Worm (Caenorhabditis elegans) whole organism, L1 larva: ENCODE results near the gene pcca-1.
A peak's percentile ranks its signal among the peaks of the same experiment; 100 is the strongest.

Source experiments
- Y116A8C.19 ChIP-seq: sonication (generic microtip); optimal IDR thresholded peaks from 2 replicates; lab custom pipeline; 2016; ENCODE audit warnings: missing compliant biosample characterization, missing genetic modification characterization, borderline replicate concordance
- aha-1 ChIP-seq: fragments of 150-350 bp; optimal IDR thresholded peaks from 2 replicates; lab custom pipeline; 2014; ENCODE audit warnings: missing biosample characterization, missing genetic modification characterization
- aly-2 ChIP-seq: fragments of 150-350 bp; optimal IDR thresholded peaks from 2 replicates; lab custom pipeline; 2014; ENCODE audit warnings: missing biosample characterization, missing genetic modification characterization
- ama-1 ChIP-seq: fragments of 150-350 bp; optimal IDR thresholded peaks from 2 replicates; lab custom pipeline; 2014
- ceh-8 ChIP-seq: fragments of 200-800 bp; sonication (Bioruptor generic); optimal IDR thresholded peaks from 2 replicates; lab custom pipeline; 2018; ENCODE audit warnings: mild to moderate bottlenecking, missing genetic modification characterization, moderate library complexity, missing compliant biosample characterization
- ceh-82 ChIP-seq, 3 experiments: fragments of 150-350 bp in 1 of 3; sonication (generic microtip) in 2 of 3; optimal IDR thresholded peaks; 2 replicates each; lab custom pipeline; 2014 to 2017; ENCODE audit warnings: missing biosample characterization in 3 of 3, missing genetic modification characterization in 3 of 3
- dsc-1 ChIP-seq: sonication (generic microtip); optimal IDR thresholded peaks from 2 replicates; lab custom pipeline; 2016; ENCODE audit warnings: mild to moderate bottlenecking, missing genetic modification characterization, missing compliant biosample characterization
- egl-27 ChIP-seq, 2 experiments: fragments of 150-350 bp in 1 of 2; sonication (generic microtip); optimal IDR thresholded peaks; 3 replicates each; lab custom pipeline; 2017 to 2018; ENCODE audit warnings: missing biosample characterization in 2 of 2, missing genetic modification characterization in 2 of 2, missing genetic modification reagents in 2 of 2
- elt-2 ChIP-seq: sonication (generic microtip); optimal IDR thresholded peaks from 2 replicates; lab custom pipeline; 2016; ENCODE audit warnings: missing genetic modification characterization, mild to moderate bottlenecking, inconsistent platforms, missing compliant biosample characterization, missing genetic modification reagents
- elt-3 ChIP-seq, 6 experiments: fragments of 150-350 bp in 1 of 6; sonication (generic microtip); optimal IDR thresholded peaks; 2 replicates each; lab custom pipeline; 2017 to 2018; ENCODE audit warnings: missing biosample characterization in 6 of 6, missing genetic modification characterization in 6 of 6, inconsistent platforms in 1 of 6
- fkh-10 ChIP-seq: sonication (generic microtip); optimal IDR thresholded peaks from 2 replicates; lab custom pipeline; 2017; ENCODE audit warnings: missing biosample characterization, missing genetic modification reagents, missing genetic modification characterization
- fos-1 ChIP-seq: fragments of 150-350 bp; optimal IDR thresholded peaks from 2 replicates; lab custom pipeline; 2014; ENCODE audit warnings: missing biosample characterization, missing genetic modification characterization
- grh-1 ChIP-seq: fragments of 200-800 bp; sonication (Bioruptor generic); IDR thresholded peaks from 2 replicates; pipeline ENCODE4 v1.3.6; 2022; ENCODE audit warnings: missing genetic modification reagents, missing genetic modification characterization, missing compliant biosample characterization
- hlh-17 ChIP-seq: fragments of 200-800 bp; sonication (Bioruptor generic); optimal IDR thresholded peaks from 2 replicates; lab custom pipeline; 2018; ENCODE audit warnings: missing genetic modification characterization, mild to moderate bottlenecking, missing compliant biosample characterization, moderate library complexity, borderline replicate concordance
- hlh-4 ChIP-seq: sonication (generic microtip); optimal IDR thresholded peaks from 2 replicates; lab custom pipeline; 2016; ENCODE audit warnings: mild to moderate bottlenecking, missing genetic modification characterization, missing compliant biosample characterization
- hpl-2 ChIP-seq: fragments of 150-350 bp; optimal IDR thresholded peaks from 2 replicates; lab custom pipeline; 2014; ENCODE audit warnings: missing biosample characterization, missing genetic modification reagents, missing genetic modification characterization
- irx-1 ChIP-seq: sonication (generic microtip); optimal IDR thresholded peaks from 2 replicates; lab custom pipeline; 2016; ENCODE audit warnings: missing genetic modification characterization, missing compliant biosample characterization
- lin-14 ChIP-seq: fragments of 200-800 bp; sonication (Bioruptor generic); optimal IDR thresholded peaks from 2 replicates; lab custom pipeline; 2018; ENCODE audit warnings: mild to moderate bottlenecking, missing genetic modification characterization, moderate library complexity, missing compliant biosample characterization
- lin-35 ChIP-seq, 2 experiments: fragments of 150-350 bp; optimal IDR thresholded peaks; 2 replicates each; lab custom pipeline; 2014; ENCODE audit warnings: missing biosample characterization in 2 of 2, missing genetic modification characterization in 2 of 2, missing genetic modification reagents in 2 of 2
- lin-39 ChIP-seq: fragments of 150-350 bp; optimal IDR thresholded peaks from 2 replicates; lab custom pipeline; 2014; ENCODE audit warnings: missing biosample characterization, missing genetic modification reagents, missing genetic modification characterization
- lsy-2 ChIP-seq, 2 experiments: fragments of 150-350 bp; optimal IDR thresholded peaks; 2 replicates each; lab custom pipeline; 2014; ENCODE audit warnings: missing biosample characterization in 2 of 2, missing genetic modification characterization in 2 of 2
- mab-9 ChIP-seq: fragments of 200-800 bp; sonication (Bioruptor generic); IDR thresholded peaks from 2 replicates; pipeline ENCODE4 v1.3.6; 2022; ENCODE audit warnings: missing genetic modification reagents, missing genetic modification characterization, missing compliant biosample characterization
- mdl-1 ChIP-seq, 2 experiments: fragments of 150-350 bp; optimal IDR thresholded peaks; 2 replicates each; lab custom pipeline; 2014 to 2017; ENCODE audit warnings: missing biosample characterization in 2 of 2, missing genetic modification characterization in 2 of 2, inconsistent platforms in 1 of 2
- nhr-11 ChIP-seq: fragments of 150-350 bp; optimal IDR thresholded peaks from 2 replicates; lab custom pipeline; 2014; ENCODE audit warnings: missing biosample characterization, missing genetic modification characterization
- nhr-12 ChIP-seq: sonication (generic microtip); optimal IDR thresholded peaks from 2 replicates; lab custom pipeline; 2017; ENCODE audit warnings: missing biosample characterization, missing genetic modification characterization
- nhr-19 ChIP-seq: fragments of 200-800 bp; sonication (Bioruptor generic); conservative IDR thresholded peaks from 2 replicates; pipeline ENCODE4 v1.3.6; 2022; ENCODE audit warnings: missing genetic modification characterization, missing compliant biosample characterization
- nhr-237 ChIP-seq: fragments of 150-350 bp; optimal IDR thresholded peaks from 2 replicates; lab custom pipeline; 2014; ENCODE audit warnings: missing biosample characterization, missing genetic modification characterization
- nhr-28 ChIP-seq: fragments of 150-350 bp; optimal IDR thresholded peaks from 2 replicates; lab custom pipeline; 2014; ENCODE audit warnings: missing biosample characterization, missing genetic modification characterization
- nhr-71 ChIP-seq: sonication (generic microtip); optimal IDR thresholded peaks from 2 replicates; lab custom pipeline; 2016; ENCODE audit warnings: mild to moderate bottlenecking, missing genetic modification characterization, moderate library complexity, missing compliant biosample characterization
- nhr-76 ChIP-seq: sonication (generic microtip); optimal IDR thresholded peaks from 2 replicates; lab custom pipeline; 2017; ENCODE audit warnings: missing biosample characterization, missing genetic modification characterization
- nhr-77 ChIP-seq: fragments of 150-350 bp; optimal IDR thresholded peaks from 2 replicates; lab custom pipeline; 2014; ENCODE audit warnings: missing biosample characterization, missing genetic modification characterization
- nhr-84 ChIP-seq: sonication (generic microtip); optimal IDR thresholded peaks from 2 replicates; lab custom pipeline; 2017; ENCODE audit warnings: missing biosample characterization, missing genetic modification characterization
- pqm-1 ChIP-seq: sonication (generic microtip); optimal IDR thresholded peaks from 3 replicates; lab custom pipeline; 2017; ENCODE audit warnings: missing biosample characterization, missing genetic modification characterization
- snpc-4 ChIP-seq: fragments of 150-350 bp; optimal IDR thresholded peaks from 2 replicates; lab custom pipeline; 2014; ENCODE audit warnings: missing biosample characterization, missing genetic modification characterization
- snu-23 ChIP-seq: sonication (generic microtip); optimal IDR thresholded peaks from 2 replicates; lab custom pipeline; 2016; ENCODE audit warnings: missing genetic modification characterization, missing compliant biosample characterization
- sptf-1 ChIP-seq: fragments of 150-350 bp; optimal IDR thresholded peaks from 2 replicates; lab custom pipeline; 2014; ENCODE audit warnings: missing biosample characterization, missing genetic modification characterization
- tbx-2 ChIP-seq: sonication (generic microtip); optimal IDR thresholded peaks from 2 replicates; lab custom pipeline; 2016; ENCODE audit warnings: missing genetic modification characterization, missing compliant biosample characterization
- tlp-1 ChIP-seq: fragments of 150-350 bp; optimal IDR thresholded peaks from 2 replicates; lab custom pipeline; 2014; ENCODE audit warnings: missing biosample characterization, missing genetic modification characterization
- unc-62 ChIP-seq: fragments of 150-350 bp; optimal IDR thresholded peaks from 2 replicates; lab custom pipeline; 2014; ENCODE audit warnings: missing biosample characterization, missing genetic modification reagents, missing genetic modification characterization
- unc-86 ChIP-seq: sonication (generic microtip); optimal IDR thresholded peaks from 2 replicates; lab custom pipeline; 2016; ENCODE audit warnings: missing genetic modification characterization, missing compliant biosample characterization
- zip-4 ChIP-seq: fragments of 200-800 bp; sonication (Bioruptor generic); optimal IDR thresholded peaks from 2 replicates; lab custom pipeline; 2018; ENCODE audit warnings: mild to moderate bottlenecking, missing genetic modification characterization, moderate library complexity, missing compliant biosample characterization
- ztf-11 ChIP-seq, 2 experiments: sonication (generic microtip); optimal IDR thresholded peaks; 2 replicates each; lab custom pipeline; 2016 to 2017; ENCODE audit warnings: missing genetic modification characterization in 2 of 2, missing biosample characterization in 1 of 2, missing compliant biosample characterization in 1 of 2
- ztf-4 ChIP-seq: fragments of 150-350 bp; optimal IDR thresholded peaks from 2 replicates; lab custom pipeline; 2014; ENCODE audit warnings: missing biosample characterization, missing genetic modification characterization

The pcca-1 gene

DNA sequence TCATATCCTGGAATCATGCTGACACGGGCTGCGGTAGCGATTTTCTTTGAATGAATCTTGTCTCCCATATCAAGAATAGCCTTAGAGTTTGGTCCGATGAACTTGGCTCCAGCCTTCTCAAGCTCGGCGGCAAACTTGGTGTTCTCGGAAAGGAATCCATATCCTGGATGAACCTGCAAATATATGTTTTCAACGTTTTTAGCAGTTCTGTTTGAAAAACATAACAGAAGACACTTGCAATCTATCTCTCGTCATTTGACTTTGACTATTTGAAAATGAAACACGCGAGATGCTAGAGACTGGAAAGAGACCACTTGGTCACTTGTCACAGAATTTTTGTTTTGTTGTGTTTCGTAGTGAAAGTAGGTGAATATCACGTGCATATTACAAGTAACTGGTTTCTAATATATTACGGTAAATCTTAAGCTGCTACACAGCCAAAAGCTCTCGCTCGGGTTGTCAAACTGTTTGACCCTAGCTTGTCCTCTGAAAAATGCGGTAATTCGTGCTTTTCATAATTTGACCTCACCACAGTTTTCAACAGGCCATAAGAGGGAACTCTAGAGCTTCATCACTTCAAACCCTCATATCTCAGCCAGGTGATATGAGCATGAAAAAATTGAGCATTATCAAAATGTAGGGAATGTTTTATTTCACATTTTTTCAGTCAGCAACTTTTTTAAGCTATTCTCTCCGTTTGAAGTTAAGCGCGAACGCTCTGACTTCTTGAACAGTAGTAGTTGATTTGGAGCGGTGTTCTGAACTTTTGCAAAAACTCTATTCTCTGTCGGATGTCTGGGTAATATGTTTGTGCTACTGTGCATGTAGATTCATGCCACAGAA lies 974 bp downstream of the pcca-1 start (continued):
- TF ChIP-seq hlh-17 (GFP tag; lab: Kevin White, UChicago) (no peak), lin-14 (GFP tag; lab: Kevin White, UChicago) (peak; percentile 59), ceh-82 (tag; optimal IDR thresholded peaks at IDR 0.05; lab: Kevin White, UChicago) (no peak), lsy-2 (tag; optimal IDR thresholded peaks at IDR 0.05; lab: Kevin White, UChicago) (peak; percentile 6 to 22), dsc-1 (no peak), nhr-11 (tag; lab: Kevin White, UChicago) (no peak), mdl-1 (tag; optimal IDR thresholded peaks at IDR 0.05; lab: Kevin White, UChicago) (peak in 1 of 2 experiments; percentile 53), egl-27 (tag; optimal IDR thresholded peaks at IDR 0.05; lab: Kevin White, UChicago) (no peak), mab-9 (GFP tag; lab: Robert Waterston, UW) (no peak), tbx-2 (peak; percentile 38), Y116A8C.19 (tag; lab: Kevin White, UChicago) (no peak), ztf-4 (tag; lab: Kevin White, UChicago) (peak; percentile 25), ama-1 (no peak), nhr-71 (tag; lab: Kevin White, UChicago) (peak; percentile 69), nhr-76 (tag; lab: Kevin White, UChicago) (no peak), ztf-11 (tag; optimal IDR thresholded peaks at IDR 0.05; lab: Kevin White, UChicago) (no peak), fos-1 (tag; lab: Kevin White, UChicago) (no peak), grh-1 (GFP tag; lab: Robert Waterston, UW) (peak; percentile 54), hlh-4 (no peak), lin-35 (GFP tag; optimal IDR thresholded peaks at IDR 0.05; lab: Kevin White, UChicago) (peak in 1 of 2 experiments; percentile 60)

- TF ChIP-seq nhr-84 (tag; lab: Kevin White, UChicago) (no peak), elt-2 (tag; lab: Kevin White, UChicago) (no peak), lin-14 (GFP tag; lab: Kevin White, UChicago) (no peak), fos-1 (tag; lab: Kevin White, UChicago) (no peak)
These were observed 3.9 kb downstream of the pcca-1 start, which contains the start of gene F27D9.12 for ce11 chrX:7656875-7657274. F27D9.12 (minus strand) TSS chrX:7656975.

DNA sequence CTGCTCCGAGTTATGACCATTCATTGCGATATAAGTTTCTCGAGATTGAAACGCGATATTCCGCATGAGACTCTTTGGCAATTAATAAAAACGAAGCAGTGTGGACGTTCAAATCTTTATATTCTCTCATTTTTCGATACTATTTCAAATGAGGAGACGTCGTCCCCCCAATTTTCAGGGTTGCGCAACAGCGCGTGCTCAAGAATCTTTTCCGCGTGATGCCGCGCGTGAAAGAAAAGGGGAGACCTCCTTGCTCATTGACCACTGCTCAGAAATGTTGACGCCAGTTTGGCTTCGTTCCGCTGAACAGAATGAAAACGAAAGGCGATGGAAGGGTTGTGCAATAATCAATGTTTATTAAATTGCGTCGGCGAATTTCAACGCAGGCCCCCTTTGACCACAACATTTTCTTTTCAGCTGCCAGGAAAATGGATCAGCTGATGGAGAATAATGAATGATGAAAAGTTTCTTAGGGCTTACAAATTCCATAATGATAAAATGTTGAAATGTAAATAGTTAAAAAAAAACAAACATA lies 5.2 kb downstream of the pcca-1 start:
- TF ChIP-seq nhr-28 (tag; lab: Kevin White, UChicago) = no peak
- TF ChIP-seq elt-3 (tag; optimal IDR thresholded peaks at IDR 0.05; lab: Kevin White, UChicago) = no peak
- TF ChIP-seq snu-23 = no peak
- no peak for TF ChIP-seq tlp-1 (tag; lab: Kevin White, UChicago)
- no peak for TF ChIP-seq nhr-19 (GFP tag; lab: Robert Waterston, UW)
- no peak for TF ChIP-seq nhr-76 (tag; lab: Kevin White, UChicago)
- TF ChIP-seq zip-4 = no peak
- no peak for TF ChIP-seq nhr-71 (tag; lab: Kevin White, UChicago)
- TF ChIP-seq, all 84 proteins: peak for 0

DNA sequence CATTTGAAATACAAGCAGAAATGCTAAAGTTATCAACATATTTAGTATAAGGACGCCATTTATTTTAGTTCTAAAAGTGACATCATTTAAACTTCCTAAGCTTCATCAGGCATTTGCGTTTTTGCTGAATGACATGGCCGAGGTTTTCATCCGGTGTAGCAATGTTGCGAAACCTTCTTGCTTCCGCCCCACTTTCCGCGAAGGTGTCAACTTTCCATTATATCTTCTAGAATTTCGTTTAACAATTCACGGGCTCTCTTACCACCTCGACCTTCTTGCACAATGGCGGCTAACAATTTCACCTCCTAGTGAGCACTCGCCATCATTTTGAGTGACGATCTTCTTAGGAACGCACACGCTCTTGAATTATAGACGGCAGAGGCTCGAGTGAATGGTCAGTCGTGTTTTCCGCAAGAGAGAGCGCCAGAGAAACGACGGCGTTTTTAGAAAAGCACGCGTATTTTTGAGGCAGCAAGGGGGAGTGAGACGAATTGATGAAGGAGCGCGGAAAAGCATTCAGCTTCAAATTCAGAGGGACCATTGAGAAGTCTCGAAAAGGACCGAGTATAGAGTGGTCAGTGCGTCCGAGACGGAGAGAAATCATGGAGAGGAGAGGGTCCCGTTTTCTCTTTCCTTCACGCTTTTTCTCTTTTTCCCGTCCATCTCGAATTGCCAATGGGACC lies 6.9 kb downstream of the pcca-1 start:
- no peak for TF ChIP-seq Y116A8C.19 (tag; lab: Kevin White, UChicago)
- no peak for TF ChIP-seq nhr-19 (GFP tag; lab: Robert Waterston, UW)
- no peak for TF ChIP-seq sptf-1
- TF ChIP-seq tlp-1 (tag; lab: Kevin White, UChicago) = no peak
- no peak for TF ChIP-seq lin-39 (tag; lab: Kevin White, UChicago)
- no peak for TF ChIP-seq hpl-2 (GFP tag; lab: Kevin White, UChicago)
- TF ChIP-seq nhr-237 (tag; lab: Kevin White, UChicago) = no peak
- peak; percentile 56 for TF ChIP-seq fkh-10
- TF ChIP-seq lsy-2 (tag; optimal IDR thresholded peaks at IDR 0.05; lab: Kevin White, UChicago) = no peak
- TF ChIP-seq pqm-1 (tag; lab: Kevin White, UChicago) = no peak
- TF ChIP-seq nhr-11 (tag; lab: Kevin White, UChicago) = no peak
- TF ChIP-seq aha-1 (tag; lab: Kevin White, UChicago) = no peak
- TF ChIP-seq ceh-8 (GFP tag; lab: Kevin White, UChicago) = no peak
- peak; percentile 36 for TF ChIP-seq unc-86 (tag; lab: Kevin White, UChicago)
- TF ChIP-seq hlh-17 (GFP tag; lab: Kevin White, UChicago) = no peak
- TF ChIP-seq aly-2 (tag; lab: Kevin White, UChicago) = no peak
- no peak for TF ChIP-seq irx-1
- no peak for TF ChIP-seq nhr-77 (tag; lab: Kevin White, UChicago)
- TF ChIP-seq snpc-4 (tag; lab: Kevin White, UChicago) = no peak
- no peak for TF ChIP-seq nhr-12
- no peak for TF ChIP-seq unc-62 (GFP tag; lab: Kevin White, UChicago)
